Worm (Caenorhabditis elegans): Measurements from ENCODE around the gene nlp-14.

DNA sequence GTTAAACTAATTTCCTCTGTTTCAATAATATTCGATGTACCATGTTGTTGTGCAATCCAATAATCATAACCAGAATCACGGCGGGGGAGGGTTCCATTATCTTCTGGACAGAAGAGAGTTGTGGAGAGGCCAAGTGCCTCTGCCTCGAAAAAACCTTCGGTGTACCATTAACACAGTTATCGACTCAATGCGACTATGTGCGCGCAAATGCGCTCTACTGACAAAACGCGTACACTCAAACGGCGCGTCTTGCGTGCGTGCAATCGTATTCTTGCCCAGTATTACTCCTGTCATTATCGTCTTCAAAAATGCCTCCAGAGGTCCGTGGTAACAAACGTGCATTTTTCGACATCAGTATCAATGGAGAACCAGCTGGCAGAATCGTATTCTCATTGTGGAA, 8.1 kb downstream of the nlp-14 start, which contains the start of gene cyn-8:
- TF ChIP-seq nhr-28 (tag; optimal IDR thresholded peaks at IDR 0.05), result no peak
- TF ChIP-seq ztf-11 (tag; optimal IDR thresholded peaks at IDR 0.05), result no peak
- peak; percentile 71 for TF ChIP-seq ces-1 (GFP tag; optimal IDR thresholded peaks at IDR 0.05)
- no peak for TF ChIP-seq snpc-4 (tag; optimal IDR thresholded peaks at IDR 0.05)
- peak; percentile 40 for TF ChIP-seq mls-2 (tag; optimal IDR thresholded peaks at IDR 0.05)
- peak; percentile 75 for TF ChIP-seq lin-13 (tag; optimal IDR thresholded peaks at IDR 0.05)
- no peak for TF ChIP-seq ceh-83 (GFP tag; optimal IDR thresholded peaks at IDR 0.05)
- TF ChIP-seq blmp-1 (tag; optimal IDR thresholded peaks at IDR 0.05), result no peak
- TF ChIP-seq ceh-43 (GFP tag; optimal IDR thresholded peaks at IDR 0.05), result no peak
- no peak for TF ChIP-seq elt-3 (tag; optimal IDR thresholded peaks at IDR 0.05)
- no peak for TF ChIP-seq nhr-12 (tag; optimal IDR thresholded peaks at IDR 0.05)
- TF ChIP-seq elt-1 (tag; optimal IDR thresholded peaks at IDR 0.05; ENCODE audit: borderline replicate concordance, insufficient read depth), result no peak
- no peak for TF ChIP-seq sptf-1 (tag; optimal IDR thresholded peaks at IDR 0.05)

Data from whole organism, mixed stage, embryonic.